Worm (Caenorhabditis elegans) whole organism, L4/young adult: ENCODE results near the gene lsd-1.

Source experiments
- W03F9.2 ChIP-seq: fragments of 150-350 bp; optimal IDR thresholded peaks from 2 replicates; lab custom pipeline; 2014; ENCODE audit warnings: missing biosample characterization, missing genetic modification characterization
- dao-5 ChIP-seq: sonication (generic microtip); optimal IDR thresholded peaks from 2 replicates; lab custom pipeline; 2016; ENCODE audit warnings: missing genotype, missing genetic modification characterization, moderate library complexity, missing compliant biosample characterization
- him-1 ChIP-seq: sonication (generic microtip); optimal IDR thresholded peaks from 2 replicates; lab custom pipeline; 2016; ENCODE audit warnings: missing genotype, missing genetic modification reagents, missing genetic modification characterization, missing compliant biosample characterization

- TF ChIP-seq W03F9.2 (no peak), him-1 (tag; lab: Kevin White, UChicago) (no peak), dao-5 (tag; lab: Kevin White, UChicago) (no peak)
Observed at ce11 chrX:11946788-11947463, 1.7 kb upstream of the lsd-1 start, which contains the start of gene nfya-1.
